Fruit fly (Drosophila melanogaster) whole organism, embryonic: ENCODE results near the gene CG33483.

Experiments used
- Awh ChIP-seq: fragments of 200-800 bp; sonication (Bioruptor generic); IDR thresholded peaks from 2 replicates; pipeline ENCODE4, ENCODE4 v1.3.6; 2022; ENCODE audit warnings: missing biosample characterization, missing genetic modification characterization
- CG10431 ChIP-seq: fragments of 200-800 bp; sonication (Bioruptor generic); optimal IDR thresholded peaks from 3 replicates; lab custom pipeline; 2018; ENCODE audit warnings: missing biosample characterization, mild to moderate bottlenecking, missing genetic modification characterization
- CG10543 ChIP-seq: fragments of 200-800 bp; sonication (Bioruptor generic); optimal IDR thresholded peaks from 3 replicates; lab custom pipeline; 2017; ENCODE audit warnings: missing biosample characterization, mild to moderate bottlenecking, missing genetic modification characterization, moderate library complexity
- CG10565 ChIP-seq: fragments of 200-800 bp; sonication (Bioruptor generic); optimal IDR thresholded peaks from 3 replicates; lab custom pipeline; 2016; ENCODE audit warnings: missing biosample characterization, mild to moderate bottlenecking, missing genetic modification characterization
- CG11247 ChIP-seq: fragments of 200-800 bp; sonication (Bioruptor generic); IDR thresholded peaks from 2 replicates; pipeline ENCODE4 v1.3.6; 2022; ENCODE audit warnings: missing biosample characterization, missing genetic modification characterization
- CG11696 ChIP-seq: fragments of 200-800 bp; sonication (Bioruptor generic); IDR thresholded peaks from 2 replicates; pipeline ENCODE4 v1.3.6; 2022; ENCODE audit warnings: missing biosample characterization, missing genetic modification characterization
- CG12659 ChIP-seq: fragments of 200-800 bp; sonication (Bioruptor generic); optimal IDR thresholded peaks from 3 replicates; lab custom pipeline; 2017; ENCODE audit warnings: mild to moderate bottlenecking, missing biosample characterization, missing genetic modification reagents, missing genetic modification characterization
- CG12942 ChIP-seq: fragments of 200-800 bp; sonication (Bioruptor generic); optimal IDR thresholded peaks from 3 replicates; lab custom pipeline; 2016; ENCODE audit warnings: missing biosample characterization, missing genetic modification characterization
- CG14441 ChIP-seq: fragments of 200-800 bp; sonication (Bioruptor generic); IDR thresholded peaks from 2 replicates; pipeline ENCODE4 v1.3.6; 2022; ENCODE audit warnings: missing biosample characterization, missing genetic modification characterization
- CG17612 ChIP-seq: fragments of 200-800 bp; sonication (Bioruptor generic); IDR thresholded peaks from 2 replicates; pipeline ENCODE4 v1.3.6; 2022; ENCODE audit warnings: missing biosample characterization, missing genetic modification characterization
- CG18476 ChIP-seq: fragments of 200-800 bp; sonication (Bioruptor generic); optimal IDR thresholded peaks from 2 replicates; lab custom pipeline; 2016; ENCODE audit warnings: missing biosample characterization, mild to moderate bottlenecking, missing genetic modification characterization
- CG18599 ChIP-seq: fragments of 200-800 bp; sonication (Bioruptor generic); optimal IDR thresholded peaks from 3 replicates; lab custom pipeline; 2017; ENCODE audit warnings: missing biosample characterization, missing genetic modification characterization, mild to moderate bottlenecking, moderate library complexity, missing genetic modification reagents
- CG18619 ChIP-seq: fragments of 200-800 bp; sonication (Bioruptor generic); optimal IDR thresholded peaks from 3 replicates; lab custom pipeline; 2017; ENCODE audit warnings: missing biosample characterization, mild to moderate bottlenecking, missing genetic modification characterization
- CG30403 ChIP-seq: fragments of 200-800 bp; sonication (Bioruptor generic); optimal IDR thresholded peaks from 3 replicates; lab custom pipeline; 2016; ENCODE audit warnings: missing biosample characterization, missing genetic modification characterization
- CG30431 ChIP-seq: fragments of 200-800 bp; sonication (Bioruptor generic); optimal IDR thresholded peaks from 2 replicates; lab custom pipeline; 2017; ENCODE audit warnings: missing biosample characterization, missing genetic modification characterization
- CG3163 ChIP-seq: fragments of 200-800 bp; sonication (Bioruptor generic); optimal IDR thresholded peaks from 3 replicates; lab custom pipeline; 2016; ENCODE audit warnings: missing biosample characterization, missing genetic modification characterization
- CG4730 ChIP-seq: fragments of 200-800 bp; sonication (Bioruptor generic); IDR thresholded peaks from 2 replicates; pipeline ENCODE4 v1.3.6; 2022; ENCODE audit warnings: missing biosample characterization, missing genetic modification characterization
- CG5245 ChIP-seq: fragments of 200-800 bp; sonication (Bioruptor generic); optimal IDR thresholded peaks from 3 replicates; lab custom pipeline; 2016; ENCODE audit warnings: missing biosample characterization, missing genetic modification characterization
- CG6791 ChIP-seq: fragments of 200-800 bp; sonication (Bioruptor generic); IDR thresholded peaks from 3 replicates; pipeline ENCODE4 v1.3.6; 2022; ENCODE audit warnings: missing biosample characterization, missing genetic modification characterization; ENCODE audit not compliant: partially characterized antibody
- CG7271 ChIP-seq: fragments of 200-800 bp; sonication (Bioruptor generic); optimal IDR thresholded peaks from 2 replicates; lab custom pipeline; 2018; ENCODE audit warnings: missing biosample characterization, mild to moderate bottlenecking, missing genetic modification characterization, moderate library complexity
- CG7357 ChIP-seq: fragments of 200-800 bp; sonication (Bioruptor generic); IDR thresholded peaks from 3 replicates; pipeline ENCODE4 v1.3.6; 2022; ENCODE audit warnings: missing biosample characterization, missing genetic modification characterization
- CG7372 ChIP-seq: fragments of 200-800 bp; sonication (Bioruptor generic); IDR thresholded peaks from 2 replicates; pipeline ENCODE4 v1.3.6; 2022; ENCODE audit warnings: missing biosample characterization, missing genetic modification characterization
- CG7786 ChIP-seq: fragments of 200-800 bp; sonication (Bioruptor generic); optimal IDR thresholded peaks from 2 replicates; lab custom pipeline; 2016; ENCODE audit warnings: missing biosample characterization, missing genetic modification characterization
- CG7928 ChIP-seq: fragments of 200-800 bp; sonication (Bioruptor generic); optimal IDR thresholded peaks from 2 replicates; lab custom pipeline; 2017; ENCODE audit warnings: missing biosample characterization, mild to moderate bottlenecking, missing genetic modification characterization
- D19B ChIP-seq: fragments of 200-800 bp; sonication (Bioruptor generic); optimal IDR thresholded peaks from 2 replicates; lab custom pipeline; 2017; ENCODE audit warnings: missing biosample characterization, mild to moderate bottlenecking, missing genetic modification characterization
- Dek ChIP-seq: fragments of 200-800 bp; sonication (Bioruptor generic); optimal IDR thresholded peaks from 3 replicates; lab custom pipeline; 2019; ENCODE audit warnings: missing biosample characterization, mild to moderate bottlenecking, missing genetic modification characterization, moderate library complexity
- E2f1 ChIP-seq: fragments of 200-800 bp; sonication (Bioruptor generic); IDR thresholded peaks from 2 replicates; pipeline ENCODE4 v1.3.6; 2022; ENCODE audit warnings: missing biosample characterization, missing genetic modification characterization
- HLH54F ChIP-seq: fragments of 200-800 bp; sonication (Bioruptor generic); optimal IDR thresholded peaks from 3 replicates; lab custom pipeline; 2016; ENCODE audit warnings: missing biosample characterization, missing genetic modification characterization
- Hr51 ChIP-seq, 2 experiments: fragments of 200-800 bp; sonication (Bioruptor generic); optimal IDR thresholded peaks; 2 replicates in 1 of 2; 3 replicates in 1 of 2; lab custom pipeline; 2016 to 2018; ENCODE audit warnings: missing biosample characterization in 2 of 2, missing genetic modification characterization in 2 of 2, mild to moderate bottlenecking in 1 of 2, moderate library complexity in 1 of 2
- Kr ChIP-seq: fragments of 200-800 bp; sonication (Bioruptor generic); optimal IDR thresholded peaks from 2 replicates; lab custom pipeline; 2017; ENCODE audit warnings: missing biosample characterization, mild to moderate bottlenecking, missing genetic modification characterization
- Meics ChIP-seq: fragments of 200-800 bp; sonication (Bioruptor generic); optimal IDR thresholded peaks from 2 replicates; lab custom pipeline; 2017; ENCODE audit warnings: missing biosample characterization, mild to moderate bottlenecking, missing genetic modification characterization
- Neu2 ChIP-seq: fragments of 200-800 bp; sonication (Bioruptor generic); optimal IDR thresholded peaks from 3 replicates; lab custom pipeline; 2016; ENCODE audit warnings: missing biosample characterization, missing genetic modification characterization, borderline replicate concordance
- Nf-YA ChIP-seq: fragments of 200-800 bp; sonication (Bioruptor generic); IDR thresholded peaks from 2 replicates; pipeline ENCODE4 v1.3.6; 2022; ENCODE audit warnings: missing biosample characterization, missing genetic modification characterization
- Poxn ChIP-seq: fragments of 200-800 bp; sonication (Bioruptor generic); IDR thresholded peaks from 2 replicates; pipeline ENCODE4 v1.3.6; 2022; ENCODE audit warnings: missing biosample characterization, missing genetic modification characterization
- Rx ChIP-seq: fragments of 200-800 bp; sonication (Bioruptor generic); IDR thresholded peaks from 2 replicates; pipeline ENCODE4 v1.3.6; 2022; ENCODE audit warnings: missing biosample characterization, missing genetic modification characterization
- Sox102F ChIP-seq: fragments of 200-800 bp; sonication (Bioruptor generic); optimal IDR thresholded peaks from 2 replicates; lab custom pipeline; 2018; ENCODE audit warnings: missing biosample characterization, mild to moderate bottlenecking, missing genetic modification characterization, moderate library complexity
- btn ChIP-seq: fragments of 200-800 bp; sonication (Bioruptor generic); optimal IDR thresholded peaks from 2 replicates; lab custom pipeline; 2016; ENCODE audit warnings: missing biosample characterization, missing genetic modification characterization
- crc ChIP-seq: fragments of 200-800 bp; sonication (Bioruptor generic); optimal IDR thresholded peaks from 2 replicates; lab custom pipeline; 2016; ENCODE audit warnings: missing biosample characterization, missing genetic modification characterization
- crol ChIP-seq: fragments of 200-800 bp; sonication (Bioruptor generic); IDR thresholded peaks from 2 replicates; pipeline ENCODE4 v1.3.6; 2022; ENCODE audit warnings: missing biosample characterization, missing genetic modification characterization
- exex ChIP-seq: fragments of 200-800 bp; sonication (Bioruptor generic); optimal IDR thresholded peaks from 4 replicates; lab custom pipeline; 2018; ENCODE audit warnings: missing biosample characterization, mild to moderate bottlenecking, missing genetic modification characterization, moderate library complexity
- gcm ChIP-seq: fragments of 200-800 bp; sonication (Bioruptor generic); optimal IDR thresholded peaks from 2 replicates; lab custom pipeline; 2019; ENCODE audit warnings: missing biosample characterization, mild to moderate bottlenecking, missing genetic modification characterization, moderate library complexity
- ham ChIP-seq: fragments of 200-800 bp; sonication (Bioruptor generic); IDR thresholded peaks from 2 replicates; pipeline ENCODE4 v1.3.6; 2022; ENCODE audit warnings: missing biosample characterization, missing genetic modification characterization
- ind ChIP-seq: fragments of 200-800 bp; sonication (Bioruptor generic); optimal IDR thresholded peaks from 3 replicates; lab custom pipeline; 2016; ENCODE audit warnings: missing biosample characterization, missing genetic modification characterization
- lilli ChIP-seq: fragments of 200-800 bp; sonication (Bioruptor generic); optimal IDR thresholded peaks from 3 replicates; lab custom pipeline; 2016; ENCODE audit warnings: missing biosample characterization, missing genetic modification characterization
- lov ChIP-seq, 2 experiments: fragments of 200-800 bp in 1 of 2; fragments of >200 bp in 1 of 2; sonication (Bioruptor generic) in 1 of 2; IDR thresholded peaks in 1 of 2; optimal IDR thresholded peaks in 1 of 2; 2 replicates in 1 of 2; 3 replicates in 1 of 2; pipeline versions ENCODE4 v1.3.6 to Lab custom; 2017 to 2022; ENCODE audit warnings: missing biosample characterization in 1 of 2, missing genetic modification characterization in 1 of 2
- mirr ChIP-seq: fragments of 200-800 bp; sonication (Bioruptor generic); optimal IDR thresholded peaks from 3 replicates; lab custom pipeline; 2018; ENCODE audit warnings: missing biosample characterization, mild to moderate bottlenecking, missing genetic modification characterization
- nerfin-2 ChIP-seq: fragments of 200-800 bp; sonication (Bioruptor generic); IDR thresholded peaks from 2 replicates; pipeline ENCODE4 v1.3.6; 2022; ENCODE audit warnings: missing biosample characterization, missing genetic modification characterization; ENCODE audit not compliant: partially characterized antibody
- org-1 ChIP-seq: fragments of 200-800 bp; sonication (Bioruptor generic); optimal IDR thresholded peaks from 2 replicates; lab custom pipeline; 2017; ENCODE audit warnings: missing biosample characterization, missing genetic modification characterization
- row ChIP-seq: fragments of 200-800 bp; sonication (Bioruptor generic); IDR thresholded peaks from 3 replicates; pipeline ENCODE4 v1.3.6; 2022; ENCODE audit warnings: missing biosample characterization, missing genetic modification characterization
- zen ChIP-seq: fragments of 200-800 bp; sonication (Bioruptor generic); optimal IDR thresholded peaks from 3 replicates; lab custom pipeline; 2018; ENCODE audit warnings: missing biosample characterization, mild to moderate bottlenecking, missing genetic modification characterization, moderate library complexity

CG33483 gene

DNA sequence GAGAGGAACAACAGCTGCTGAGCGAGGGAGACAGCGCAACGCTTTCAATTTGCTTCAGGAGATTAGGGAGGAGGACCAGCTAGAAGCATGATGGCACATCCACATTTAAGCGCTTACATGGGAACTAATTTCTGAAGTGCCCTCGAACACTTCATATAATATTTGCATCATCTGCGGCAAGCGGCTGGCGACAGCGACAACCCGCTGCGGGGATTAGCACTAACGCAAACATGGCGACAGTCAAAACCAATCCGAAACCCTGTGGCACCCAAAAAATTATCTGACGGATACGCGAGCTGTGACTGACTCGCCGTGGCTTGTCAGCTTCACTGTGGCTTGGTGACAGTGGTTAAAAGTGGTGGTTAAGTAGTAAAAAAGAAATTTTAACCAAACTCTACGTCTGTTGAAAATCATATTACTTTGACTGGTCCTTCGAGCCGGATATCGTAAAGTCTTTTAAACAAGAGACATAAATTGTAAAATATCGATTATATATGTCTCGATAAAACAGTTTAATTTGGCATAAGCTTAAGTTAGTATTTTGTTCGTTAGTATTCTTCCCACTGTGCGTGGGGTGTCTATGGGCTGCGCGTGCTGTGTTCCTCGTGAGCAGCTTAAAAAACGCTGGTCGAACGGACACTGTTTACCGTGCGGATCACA lies 41.9 kb downstream of the CG33483 start (continued):
- TF ChIP-seq ind (GFP tag; lab: Kevin White, UChicago), result no peak
- no peak for TF ChIP-seq CG18619 (GFP tag; lab: Kevin White, UChicago)
- TF ChIP-seq CG18476, result no peak
- no peak for TF ChIP-seq CG17612 (GFP tag; lab: Robert Waterston, UW)
- no peak for TF ChIP-seq CG6791 (GFP tag; lab: Robert Waterston, UW)
- no peak for TF ChIP-seq mirr
- TF ChIP-seq CG14441 (GFP tag; lab: Robert Waterston, UW), result no peak
- no peak for TF ChIP-seq CG5245 (GFP tag; lab: Kevin White, UChicago)
- TF ChIP-seq Sox102F, result no peak
- no peak for TF ChIP-seq HLH54F
- no peak for TF ChIP-seq CG11696
- TF ChIP-seq Poxn, result no peak
- no peak for TF ChIP-seq btn
- no peak for TF ChIP-seq Awh (GFP tag; lab: Robert Waterston, UW)
- no peak for TF ChIP-seq CG11247 (GFP tag; lab: Robert Waterston, UW)
- TF ChIP-seq crol (GFP tag; lab: Robert Waterston, UW), result no peak
- no peak for TF ChIP-seq Hr51 (GFP tag; optimal IDR thresholded peaks at IDR 0.05; lab: Kevin White, UChicago)
- no peak for TF ChIP-seq Rx (GFP tag; lab: Robert Waterston, UW)
- TF ChIP-seq Meics (GFP tag; lab: Kevin White, UChicago), result peak; percentile 8
- no peak for TF ChIP-seq CG12659
- TF ChIP-seq CG30431, result no peak
- TF ChIP-seq CG10543 (GFP tag; lab: Kevin White, UChicago), result no peak
- TF ChIP-seq zen, result no peak
- no peak for TF ChIP-seq E2f1 (GFP tag; lab: Robert Waterston, UW)
- no peak for TF ChIP-seq gcm
- TF ChIP-seq CG4730, result no peak
- no peak for TF ChIP-seq nerfin-2 (GFP tag; lab: Robert Waterston, UW)
- peak; percentile 38; the same call in 2 of the 3 replicates for TF ChIP-seq row
- no peak for TF ChIP-seq Dek (tag; lab: Kevin White, UChicago)
- no peak for TF ChIP-seq CG7372 (GFP tag; lab: Robert Waterston, UW)
- TF ChIP-seq org-1 (GFP tag; lab: Kevin White, UChicago), result peak; percentile 10
- no peak for TF ChIP-seq Kr
- peak; percentile 65 for TF ChIP-seq CG10431 (GFP tag; lab: Kevin White, UChicago)
- TF ChIP-seq D19B (GFP tag; lab: Kevin White, UChicago), result no peak
- no peak for TF ChIP-seq CG7271
- no peak for TF ChIP-seq ham (GFP tag; lab: Robert Waterston, UW)
- TF ChIP-seq CG7928 (GFP tag; lab: Kevin White, UChicago), result no peak
- TF ChIP-seq crc (GFP tag; lab: Kevin White, UChicago), result no peak
- peak; percentile 43 for TF ChIP-seq CG18599 (GFP tag; lab: Kevin White, UChicago)
- no peak for TF ChIP-seq exex (tag; lab: Kevin White, UChicago)
- no peak for TF ChIP-seq CG12942 (GFP tag; lab: Kevin White, UChicago)
- peak; percentile 16 for TF ChIP-seq CG30403 (GFP tag; lab: Kevin White, UChicago)
- no peak for TF ChIP-seq CG3163 (GFP tag; lab: Kevin White, UChicago)
- TF ChIP-seq lilli (GFP tag; lab: Kevin White, UChicago), result no peak
- TF ChIP-seq lov (optimal IDR thresholded peaks at IDR 0.05; lab: Kevin White, UChicago), result no peak
- TF ChIP-seq lov (GFP tag; IDR thresholded peaks at IDR 0.05; lab: Robert Waterston, UW), result no peak
- no peak for TF ChIP-seq Neu2
- no peak for TF ChIP-seq Nf-YA
- no peak for TF ChIP-seq CG10565
- no peak for TF ChIP-seq CG7786 (GFP tag; lab: Kevin White, UChicago)
- no peak for TF ChIP-seq CG7357 (GFP tag; lab: Robert Waterston, UW)
